Fruit fly (Drosophila melanogaster) whole organism, embryonic: Measurements from ENCODE around the gene HDAC4.
A peak's percentile ranks its signal among the peaks of the same experiment; 100 is the strongest.

ENCODE experiments used
- Asciz ChIP-seq: fragments of 200-800 bp; sonication (Bioruptor generic); optimal IDR thresholded peaks from 2 replicates; lab custom pipeline; 2017; ENCODE audit warnings: missing biosample characterization, mild to moderate bottlenecking, missing genetic modification characterization, missing genetic modification reagents
- B-H2 ChIP-seq: fragments of 200-800 bp; sonication (Bioruptor generic); optimal IDR thresholded peaks from 2 replicates; lab custom pipeline; 2018; ENCODE audit warnings: missing biosample characterization, mild to moderate bottlenecking, missing genetic modification characterization
- CG10543 ChIP-seq: fragments of 200-800 bp; sonication (Bioruptor generic); optimal IDR thresholded peaks from 3 replicates; lab custom pipeline; 2017; ENCODE audit warnings: missing biosample characterization, mild to moderate bottlenecking, missing genetic modification characterization, moderate library complexity
- CG11093 ChIP-seq: fragments of 200-800 bp; sonication (Bioruptor generic); IDR thresholded peaks from 3 replicates; pipeline ENCODE4 v1.3.6; 2022; ENCODE audit warnings: missing biosample characterization, missing genetic modification characterization
- CG11560 ChIP-seq: fragments of 200-800 bp; sonication (Bioruptor generic); IDR thresholded peaks from 3 replicates; pipeline ENCODE4 v1.3.6; 2022; ENCODE audit warnings: missing biosample characterization, missing genetic modification characterization
- CG13296 ChIP-seq: fragments of 200-800 bp; sonication (Bioruptor generic); optimal IDR thresholded peaks from 3 replicates; lab custom pipeline; 2018; ENCODE audit warnings: missing biosample characterization, mild to moderate bottlenecking, missing genetic modification characterization
- CG13624 ChIP-seq: fragments of 200-800 bp; sonication (Bioruptor generic); optimal IDR thresholded peaks from 2 replicates; lab custom pipeline; 2016; ENCODE audit warnings: missing biosample characterization, missing genetic modification characterization
- CG14050 ChIP-seq: fragments of 200-800 bp; sonication (Bioruptor generic); IDR thresholded peaks from 3 replicates; pipeline ENCODE4 v1.3.6; 2022; ENCODE audit warnings: missing biosample characterization, missing genetic modification characterization
- CG14710 ChIP-seq: fragments of 200-800 bp; sonication (Bioruptor generic); optimal IDR thresholded peaks from 3 replicates; lab custom pipeline; 2019; ENCODE audit warnings: missing biosample characterization, mild to moderate bottlenecking, missing genetic modification characterization, moderate library complexity
- CG14860 ChIP-seq: fragments of 200-800 bp; sonication (Bioruptor generic); IDR thresholded peaks from 3 replicates; pipeline ENCODE4 v1.3.6; 2022; ENCODE audit warnings: missing biosample characterization, missing genetic modification characterization; ENCODE audit not compliant: partially characterized antibody
- CG1602 ChIP-seq: fragments of 200-800 bp; sonication (Bioruptor generic); optimal IDR thresholded peaks from 3 replicates; lab custom pipeline; 2016; ENCODE audit warnings: missing biosample characterization, missing genetic modification characterization
- CG3065 ChIP-seq: fragments of 200-800 bp; sonication (Bioruptor generic); optimal IDR thresholded peaks from 2 replicates; lab custom pipeline; 2016; ENCODE audit warnings: missing biosample characterization, missing genetic modification characterization
- CG31224 ChIP-seq: fragments of 200-800 bp; sonication (Bioruptor generic); IDR thresholded peaks from 2 replicates; pipeline ENCODE4 v1.3.6; 2022; ENCODE audit warnings: missing biosample characterization, missing genetic modification characterization
- CG32772 ChIP-seq: fragments of 200-800 bp; sonication (Bioruptor generic); IDR thresholded peaks from 2 replicates; pipeline ENCODE4 v1.3.6; 2022; ENCODE audit warnings: missing biosample characterization, missing genetic modification characterization
- CG4328 ChIP-seq: fragments of 200-800 bp; sonication (Bioruptor generic); optimal IDR thresholded peaks from 3 replicates; lab custom pipeline; 2017; ENCODE audit warnings: missing biosample characterization, missing genetic modification reagents, missing genetic modification characterization
- CG6813 ChIP-seq: fragments of 200-800 bp; sonication (Bioruptor generic); optimal IDR thresholded peaks from 2 replicates; lab custom pipeline; 2017; ENCODE audit warnings: missing biosample characterization, missing genetic modification characterization, mild to moderate bottlenecking, moderate library complexity, missing genetic modification reagents
- CG8478 ChIP-seq: fragments of >200 bp; optimal IDR thresholded peaks from 2 replicates; lab custom pipeline; 2018
- CG8765 ChIP-seq: fragments of 200-800 bp; sonication (Bioruptor generic); IDR thresholded peaks from 2 replicates; pipeline ENCODE4 v1.3.6; 2022; ENCODE audit warnings: missing biosample characterization, missing genetic modification characterization
- CG8924 ChIP-seq: fragments of 200-800 bp; optimal IDR thresholded peaks from 3 replicates; lab custom pipeline; 2019; ENCODE audit warnings: missing biosample characterization, mild to moderate bottlenecking, missing genetic modification characterization, moderate library complexity
- CG9215 ChIP-seq: fragments of 200-800 bp; sonication (Bioruptor generic); IDR thresholded peaks from 2 replicates; pipeline ENCODE4 v1.3.6; 2022; ENCODE audit warnings: missing biosample characterization, missing genetic modification characterization
- Dfd ChIP-seq, 2 experiments: fragments of >200 bp; optimal IDR thresholded peaks; 2 replicates each; lab custom pipeline; 2017; ENCODE audit warnings: missing biosample characterization in 2 of 2, missing genetic modification characterization in 2 of 2
- Dip3 ChIP-seq: fragments of 200-800 bp; sonication (Bioruptor generic); optimal IDR thresholded peaks from 3 replicates; lab custom pipeline; 2016; ENCODE audit warnings: missing biosample characterization, missing genetic modification characterization
- Drgx ChIP-seq: fragments of 200-800 bp; sonication (Bioruptor generic); IDR thresholded peaks from 2 replicates; pipeline ENCODE4 v1.3.6; 2022; ENCODE audit warnings: missing biosample characterization, missing genetic modification characterization
- ERR ChIP-seq: fragments of 200-800 bp; sonication (Bioruptor generic); optimal IDR thresholded peaks from 2 replicates; lab custom pipeline; 2016; ENCODE audit warnings: missing biosample characterization, missing genetic modification characterization
- Elba2 ChIP-seq: fragments of 200-800 bp; sonication (Bioruptor generic); optimal IDR thresholded peaks from 3 replicates; lab custom pipeline; 2016; ENCODE audit warnings: missing biosample characterization, missing genetic modification characterization
- HLH3B ChIP-seq: fragments of 200-800 bp; sonication (Bioruptor generic); IDR thresholded peaks from 2 replicates; pipeline ENCODE4 v1.3.6; 2022; ENCODE audit warnings: missing biosample characterization, missing genetic modification characterization
- HmgZ ChIP-seq: fragments of 200-800 bp; sonication (Bioruptor generic); optimal IDR thresholded peaks from 2 replicates; lab custom pipeline; 2018; ENCODE audit warnings: missing biosample characterization, mild to moderate bottlenecking, missing genetic modification characterization
- Hsf ChIP-seq: fragments of 200-800 bp; sonication (Bioruptor generic); optimal IDR thresholded peaks from 3 replicates; lab custom pipeline; 2016; ENCODE audit warnings: missing biosample characterization, missing genetic modification characterization
- Max ChIP-seq: fragments of 200-800 bp; sonication (Bioruptor generic); optimal IDR thresholded peaks from 2 replicates; lab custom pipeline; 2016; ENCODE audit warnings: missing biosample characterization, mild to moderate bottlenecking, missing genetic modification characterization
- Med ChIP-seq: fragments of 200-800 bp; sonication (Bioruptor generic); peaks from one replicate; lab custom pipeline; 2016; ENCODE audit warnings: missing biosample characterization, missing genetic modification characterization, mild to moderate bottlenecking, inconsistent platforms, moderate library complexity
- NC2β ChIP-seq: fragments of 200-800 bp; sonication (Bioruptor generic); optimal IDR thresholded peaks from 2 replicates; lab custom pipeline; 2016; ENCODE audit warnings: missing biosample characterization, missing genetic modification characterization
- NfI ChIP-seq: fragments of 200-800 bp; sonication (Bioruptor generic); optimal IDR thresholded peaks from 3 replicates; lab custom pipeline; 2018; ENCODE audit warnings: missing biosample characterization, mild to moderate bottlenecking, missing genetic modification characterization, moderate library complexity
- Oli ChIP-seq: fragments of 200-800 bp; sonication (Bioruptor generic); optimal IDR thresholded peaks from 2 replicates; lab custom pipeline; 2018; ENCODE audit warnings: missing biosample characterization, mild to moderate bottlenecking, missing genetic modification characterization, moderate library complexity
- Poxn ChIP-seq: fragments of 200-800 bp; sonication (Bioruptor generic); IDR thresholded peaks from 2 replicates; pipeline ENCODE4 v1.3.6; 2022; ENCODE audit warnings: missing biosample characterization, missing genetic modification characterization
- Ravus ChIP-seq: fragments of 200-800 bp; sonication (Bioruptor generic); IDR thresholded peaks from 2 replicates; pipeline ENCODE4 v1.3.6; 2022; ENCODE audit warnings: missing biosample characterization, missing genetic modification characterization
- Rfx ChIP-seq: fragments of 200-800 bp; sonication (Bioruptor generic); IDR thresholded peaks from 2 replicates; pipeline ENCODE4 v1.3.6; 2022; ENCODE audit warnings: missing biosample characterization, missing genetic modification characterization
- Sox102F ChIP-seq: fragments of 200-800 bp; sonication (Bioruptor generic); optimal IDR thresholded peaks from 2 replicates; lab custom pipeline; 2018; ENCODE audit warnings: missing biosample characterization, mild to moderate bottlenecking, missing genetic modification characterization, moderate library complexity
- Trl ChIP-seq, 3 experiments: fragments of >200 bp in 2 of 3; fragments of 200-800 bp in 1 of 3; sonication (Bioruptor generic) in 1 of 3; optimal IDR thresholded peaks; 2 replicates in 1 of 3; 3 replicates in 2 of 3; lab custom pipeline; 2016 to 2017; ENCODE audit warnings: missing biosample characterization in 1 of 3, missing genetic modification characterization in 1 of 3
- bcd ChIP-seq: fragments of 200-800 bp; sonication (Bioruptor generic); optimal IDR thresholded peaks from 2 replicates; lab custom pipeline; 2017; ENCODE audit warnings: missing biosample characterization, mild to moderate bottlenecking, missing genetic modification characterization
- crol ChIP-seq: fragments of 200-800 bp; sonication (Bioruptor generic); IDR thresholded peaks from 2 replicates; pipeline ENCODE4 v1.3.6; 2022; ENCODE audit warnings: missing biosample characterization, missing genetic modification characterization
- cwo ChIP-seq: fragments of 200-800 bp; sonication (Bioruptor generic); optimal IDR thresholded peaks from 3 replicates; lab custom pipeline; 2017; ENCODE audit warnings: missing biosample characterization, missing genetic modification characterization, mild to moderate bottlenecking, moderate library complexity, missing genetic modification reagents
- ewg ChIP-seq: fragments of 200-800 bp; sonication (Bioruptor generic); optimal IDR thresholded peaks from 3 replicates; lab custom pipeline; 2017; ENCODE audit warnings: mild to moderate bottlenecking, missing biosample characterization, missing genetic modification reagents, missing genetic modification characterization
- exex ChIP-seq: fragments of 200-800 bp; sonication (Bioruptor generic); optimal IDR thresholded peaks from 4 replicates; lab custom pipeline; 2018; ENCODE audit warnings: missing biosample characterization, mild to moderate bottlenecking, missing genetic modification characterization, moderate library complexity
- gce ChIP-seq: fragments of 200-800 bp; sonication (Bioruptor generic); IDR thresholded peaks from 3 replicates; pipeline ENCODE4 v1.3.6; 2022; ENCODE audit warnings: missing biosample characterization, missing genetic modification characterization
- grau ChIP-seq: fragments of 200-800 bp; optimal IDR thresholded peaks from 3 replicates; lab custom pipeline; 2019; ENCODE audit warnings: missing biosample characterization, mild to moderate bottlenecking, missing genetic modification characterization, moderate library complexity
- ind ChIP-seq: fragments of 200-800 bp; sonication (Bioruptor generic); optimal IDR thresholded peaks from 3 replicates; lab custom pipeline; 2016; ENCODE audit warnings: missing biosample characterization, missing genetic modification characterization
- insv ChIP-seq, 2 experiments: fragments of 200-800 bp; sonication (Bioruptor generic); optimal IDR thresholded peaks; 3 replicates each; lab custom pipeline; 2016 to 2018; ENCODE audit warnings: missing biosample characterization in 2 of 2, missing genetic modification characterization in 2 of 2
- sens ChIP-seq: fragments of 200-800 bp; sonication (Bioruptor generic); peaks from one replicate; lab custom pipeline; 2016; ENCODE audit warnings: missing biosample characterization, missing genetic modification characterization
- seq ChIP-seq: fragments of 200-800 bp; sonication (Bioruptor generic); IDR thresholded peaks from 2 replicates; pipeline ENCODE4 v1.3.6; 2022; ENCODE audit warnings: missing biosample characterization, missing genetic modification characterization
- sima ChIP-seq: fragments of 200-800 bp; sonication (Bioruptor generic); optimal IDR thresholded peaks from 2 replicates; lab custom pipeline; 2016; ENCODE audit warnings: missing biosample characterization, missing genetic modification characterization
- tll ChIP-seq, 2 experiments: fragments of 200-800 bp in 1 of 2; fragments of >200 bp in 1 of 2; sonication (Bioruptor generic) in 1 of 2; optimal IDR thresholded peaks; 2 replicates each; lab custom pipeline; 2017 to 2019; ENCODE audit warnings: missing biosample characterization in 2 of 2, missing genetic modification characterization in 2 of 2, mild to moderate bottlenecking in 1 of 2, moderate library complexity in 1 of 2

HDAC4 gene

dm6 chrX:13277148-13277547 lies 8.3 kb downstream of the HDAC4 start:
- TF ChIP-seq CG8478 (no peak), ERR (GFP tag; lab: Kevin White, UChicago) (no peak), CG11560 (no peak), Hsf (GFP tag; lab: Kevin White, UChicago) (no peak), Sox102F (GFP tag; lab: Kevin White, UChicago) (no peak), Trl (optimal IDR thresholded peaks at IDR 0.05; lab: Kevin White, UChicago) (peak; percentile 41 to 71), Trl (GFP tag; optimal IDR thresholded peaks at IDR 0.05; lab: Kevin White, UChicago) (no peak), CG14710 (tag; lab: Kevin White, UChicago) (no peak), Elba2 (GFP tag; lab: Kevin White, UChicago) (peak; percentile 92), gce (GFP tag; lab: Robert Waterston, UW) (no peak), Dip3 (GFP tag; lab: Kevin White, UChicago) (no peak), Med (GFP tag; lab: Kevin White, UChicago) (no peak), CG6813 (GFP tag; lab: Kevin White, UChicago) (peak; percentile 28), bcd (no peak), B-H2 (GFP tag; lab: Kevin White, UChicago) (no peak), sens (GFP tag; lab: Kevin White, UChicago) (peak; percentile 55), Asciz (peak; percentile 3), CG8924 (tag; lab: Kevin White, UChicago) (no peak), insv (GFP tag; optimal IDR thresholded peaks at IDR 0.05; lab: Kevin White, UChicago) (peak; percentile 58 to 95), Max (GFP tag; lab: Kevin White, UChicago) (no peak), CG1602 (GFP tag; lab: Kevin White, UChicago) (no peak), tll (GFP tag; optimal IDR thresholded peaks at IDR 0.05; lab: Kevin White, UChicago) (no peak)

dm6 chrX:13276713-13277112 lies 8.7 kb downstream of the HDAC4 start:
- TF ChIP-seq Ravus (GFP tag; lab: Robert Waterston, UW) (peak; percentile 52; the same call in 1 of the 2 replicates), CG14860 (GFP tag; lab: Robert Waterston, UW) (no peak), Dfd (GFP tag; optimal IDR thresholded peaks at IDR 0.05; lab: Kevin White, UChicago) (no peak), CG13624 (peak; percentile 34), CG13296 (peak; percentile 87), Poxn (0 out of 2 replicates have a peak, but pooled peaks have one; percentile 18), CG9215 (GFP tag; lab: Robert Waterston, UW) (peak; percentile 52; the same call in 1 of the 2 replicates), HmgZ (peak; percentile 54), cwo (GFP tag; lab: Kevin White, UChicago) (peak; percentile 85), CG31224 (GFP tag; lab: Robert Waterston, UW) (peak; percentile 59), Rfx (GFP tag; lab: Robert Waterston, UW) (peak; percentile 89), sima (no peak), NC2β (GFP tag; lab: Kevin White, UChicago) (no peak), ewg (peak; percentile 24), NfI (peak; percentile 71), CG11093 (GFP tag; lab: Robert Waterston, UW) (0 out of 3 replicates have a peak, but pooled peaks have one; percentile 33), crol (no peak), seq (peak; percentile 58; the same call in 1 of the 2 replicates), grau (tag; lab: Kevin White, UChicago) (peak; percentile 87), CG8765 (GFP tag; lab: Robert Waterston, UW) (peak; percentile 16; the same call in 1 of the 2 replicates), CG3065 (GFP tag; lab: Kevin White, UChicago) (no peak), HLH3B (GFP tag; lab: Robert Waterston, UW) (peak; percentile 64), CG14050 (GFP tag; lab: Robert Waterston, UW) (peak; percentile 53; the same call in 1 of the 3 replicates), exex (tag; lab: Kevin White, UChicago) (peak; percentile 68), CG10543 (GFP tag; lab: Kevin White, UChicago) (peak; percentile 62), CG4328 (peak; percentile 7), ind (GFP tag; lab: Kevin White, UChicago) (peak; percentile 71), CG32772 (GFP tag; lab: Robert Waterston, UW) (peak; percentile 43; the same call in 1 of the 2 replicates), Drgx (GFP tag; lab: Robert Waterston, UW) (peak; percentile 67; the same call in 1 of the 2 replicates), Oli (tag; lab: Kevin White, UChicago) (peak; percentile 79)
